Fruit fly (Drosophila melanogaster): ENCODE measurements around the gene Gnpat.
A peak's percentile ranks its signal among the peaks of the same experiment; 100 is the strongest.

DNA sequence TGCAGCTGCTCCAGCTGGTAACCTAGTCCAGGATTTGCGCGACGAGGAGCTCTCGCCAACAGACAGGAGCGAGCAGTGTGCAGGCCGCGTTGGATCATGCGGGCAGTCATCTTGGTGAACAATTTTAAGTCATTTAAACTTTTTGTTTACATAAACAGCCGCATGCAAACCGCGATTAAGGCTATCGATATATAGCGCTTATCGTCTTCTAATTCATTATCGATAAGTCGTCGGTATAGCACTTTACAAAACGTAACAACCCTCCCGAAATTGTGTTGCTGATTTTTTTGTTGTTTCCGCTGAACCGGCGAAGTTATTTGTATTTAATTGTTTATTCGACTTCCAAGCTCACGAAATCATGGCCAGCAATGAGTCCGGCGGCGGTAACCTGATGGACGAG, 14.0 kb downstream of the Gnpat start, which contains the start of the genes CG4553 and MED28:
- TF ChIP-seq EcR (GFP tag; optimal IDR thresholded peaks at IDR 0.05) (no peak), CG8159 (tag; optimal IDR thresholded peaks at IDR 0.05) (no peak), Snoo (tag; optimal IDR thresholded peaks at IDR 0.05) (no peak), CG12605 (GFP tag; IDR thresholded peaks at IDR 0.05) (no peak), Ets98B (GFP tag; IDR thresholded peaks at IDR 0.05) (no peak), CG15710 (tag; optimal IDR thresholded peaks at IDR 0.05) (no peak), CG32121 (GFP tag; IDR thresholded peaks at IDR 0.05) (no peak), CG34367 (tag; optimal IDR thresholded peaks at IDR 0.05) (no peak), fd96Ca (GFP tag; IDR thresholded peaks at IDR 0.05) (0 out of 3 replicates have a peak, but pooled peaks have one; percentile 8), CG4496 (GFP tag; IDR thresholded peaks at IDR 0.05) (no peak)
